Fruit fly (Drosophila melanogaster) whole organism, prepupa: ENCODE measurements around the gene ssp6.

ENCODE experiments used
- CG10631 ChIP-seq: fragments of 200-800 bp; sonication (Bioruptor generic); optimal IDR thresholded peaks from 2 replicates; lab custom pipeline; 2016; ENCODE audit warnings: missing biosample characterization, missing genetic modification characterization
- CG1621 ChIP-seq: fragments of 200-800 bp; sonication (Bioruptor generic); optimal IDR thresholded peaks from 3 replicates; lab custom pipeline; 2018; ENCODE audit warnings: missing biosample characterization, mild to moderate bottlenecking, missing genetic modification characterization
- CG3032 ChIP-seq: fragments of 200-800 bp; optimal IDR thresholded peaks from 2 replicates; lab custom pipeline; 2019; ENCODE audit warnings: missing biosample characterization, mild to moderate bottlenecking, missing genetic modification characterization, moderate library complexity
- CG8632 ChIP-seq: fragments of 200-800 bp; sonication (Bioruptor generic); optimal IDR thresholded peaks from 3 replicates; lab custom pipeline; 2016; ENCODE audit warnings: missing biosample characterization, missing genetic modification characterization
- Eip78C ChIP-seq: fragments of 200-800 bp; sonication (Bioruptor generic); peaks from one replicate; lab custom pipeline; 2016; ENCODE audit warnings: missing biosample characterization, missing genetic modification characterization
- Sox102F ChIP-seq: fragments of 200-800 bp; sonication (Bioruptor generic); optimal IDR thresholded peaks from 2 replicates; lab custom pipeline; 2016; ENCODE audit warnings: missing biosample characterization, mild to moderate bottlenecking, missing genetic modification characterization

DNA sequence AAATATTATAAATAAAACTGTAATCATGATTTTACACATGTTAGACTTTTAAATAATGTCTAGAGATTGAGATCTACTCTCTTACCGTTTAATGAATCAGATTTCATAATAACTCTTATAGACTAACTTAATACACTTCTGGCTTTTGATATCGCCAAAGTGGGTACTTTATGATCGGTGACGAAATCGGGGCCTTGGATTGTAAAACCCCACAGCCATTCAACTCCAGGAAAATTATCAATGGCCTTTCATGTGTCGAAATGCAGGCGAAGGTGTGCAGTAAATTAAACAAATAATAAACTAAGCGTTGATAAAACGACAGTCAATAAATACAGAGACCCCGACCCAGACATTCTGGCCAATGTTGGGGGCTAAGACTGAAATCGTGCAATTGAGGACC, 40.4 kb upstream of the ssp6 start:
- TF ChIP-seq CG10631: no peak
- TF ChIP-seq CG3032 (tag; lab: Kevin White, UChicago): no peak
- TF ChIP-seq CG8632 (GFP tag; lab: Kevin White, UChicago): no peak
- TF ChIP-seq CG1621 (tag; lab: Kevin White, UChicago): no peak
- no peak for TF ChIP-seq Eip78C (GFP tag; lab: Kevin White, UChicago)
- TF ChIP-seq Sox102F (GFP tag; lab: Kevin White, UChicago): no peak
